Fruit fly (Drosophila melanogaster) whole organism, embryonic: ENCODE results near the gene CG34283.

Experiments
- Dad ChIP-seq: fragments of 200-800 bp; sonication (Bioruptor generic); optimal IDR thresholded peaks from 3 replicates; lab custom pipeline; 2016; ENCODE audit warnings: missing biosample characterization, missing genetic modification characterization
- NC2α ChIP-seq: fragments of 200-800 bp; sonication (Bioruptor generic); optimal IDR thresholded peaks from 2 replicates; lab custom pipeline; 2016; ENCODE audit warnings: missing biosample characterization, missing genetic modification characterization
- cas ChIP-seq: fragments of 200-800 bp; sonication (Bioruptor generic); IDR thresholded peaks from 2 replicates; pipeline ENCODE4 v1.3.6; 2022; ENCODE audit warnings: missing biosample characterization, missing genetic modification characterization
- pan ChIP-seq, 4 experiments: fragments of >200 bp in 3 of 4; fragments of 200-800 bp in 1 of 4; sonication (Bioruptor generic) in 1 of 4; optimal IDR thresholded peaks in 3 of 4; IDR thresholded peaks in 1 of 4; 2 replicates each; pipeline versions ENCODE4 v1.3.6 to Lab custom; 2017 to 2022; ENCODE audit warnings: missing biosample characterization in 2 of 4, missing genetic modification characterization in 2 of 4, mixed read lengths in 1 of 4
- pros ChIP-seq: fragments of 200-800 bp; sonication (Bioruptor generic); optimal IDR thresholded peaks from 3 replicates; lab custom pipeline; 2019; ENCODE audit warnings: missing biosample characterization, mild to moderate bottlenecking, missing genetic modification characterization, moderate library complexity

DNA sequence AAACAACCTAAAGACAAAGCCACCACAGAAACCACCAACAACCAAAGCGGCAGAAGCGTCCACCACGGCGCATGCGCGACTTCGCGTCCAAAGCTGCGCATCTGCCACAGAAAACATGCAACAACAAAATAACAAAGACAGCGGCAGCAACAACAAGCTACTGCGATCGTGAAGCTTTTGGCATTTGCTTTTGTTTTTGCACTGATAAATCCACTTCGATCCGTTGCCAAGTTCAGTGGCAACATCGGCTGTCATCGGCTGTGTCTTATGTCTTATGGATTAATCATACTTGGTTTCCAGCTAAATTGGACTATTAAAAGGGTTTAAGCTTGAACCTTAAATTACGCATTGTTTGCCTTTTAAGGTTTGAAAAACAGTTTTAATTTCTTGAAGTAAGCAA, 29.8 kb downstream of the CG34283 start, which contains the start of gene Muc91C:
- no peak for TF ChIP-seq pros (GFP tag; lab: Kevin White, UChicago)
- no peak for TF ChIP-seq NC2α
- TF ChIP-seq cas (GFP tag; lab: Robert Waterston, UW), result no peak
- TF ChIP-seq pan (optimal IDR thresholded peaks at IDR 0.05; lab: Kevin White, UChicago), result no peak
- no peak for TF ChIP-seq pan (GFP tag; optimal IDR thresholded peaks at IDR 0.05 in 1 of 2, IDR thresholded peaks at IDR 0.05 in 1 of 2)
- no peak for TF ChIP-seq Dad (GFP tag; lab: Kevin White, UChicago)
